Worm (Caenorhabditis elegans) whole organism, L1 larva: ENCODE measurements around the gene mul-1.

Experiments used
- ces-1 ChIP-seq: fragments of 150-350 bp; optimal IDR thresholded peaks from 2 replicates; lab custom pipeline; 2014; ENCODE audit warnings: missing biosample characterization, missing genetic modification reagents, missing genetic modification characterization
- fkh-8 ChIP-seq: sonication (generic microtip); optimal IDR thresholded peaks from 2 replicates; lab custom pipeline; 2016; ENCODE audit warnings: mild to moderate bottlenecking, missing genetic modification characterization, missing compliant biosample characterization
- mef-2 ChIP-seq: fragments of 150-350 bp; optimal IDR thresholded peaks from 2 replicates; lab custom pipeline; 2014; ENCODE audit warnings: missing biosample characterization, missing genetic modification characterization
- nhr-90 ChIP-seq: sonication (generic microtip); optimal IDR thresholded peaks from 2 replicates; lab custom pipeline; 2016; ENCODE audit warnings: mild to moderate bottlenecking, missing genetic modification characterization, missing compliant biosample characterization; ENCODE audit not compliant: poor library complexity
- rnt-1 ChIP-seq: sonication (generic microtip); optimal IDR thresholded peaks from 2 replicates; lab custom pipeline; 2016; ENCODE audit warnings: mild to moderate bottlenecking, missing genetic modification characterization, moderate library complexity, missing compliant biosample characterization
- sox-4 ChIP-seq: sonication (generic microtip); optimal IDR thresholded peaks from 2 replicates; lab custom pipeline; 2016; ENCODE audit warnings: missing genetic modification characterization, missing compliant biosample characterization

DNA sequence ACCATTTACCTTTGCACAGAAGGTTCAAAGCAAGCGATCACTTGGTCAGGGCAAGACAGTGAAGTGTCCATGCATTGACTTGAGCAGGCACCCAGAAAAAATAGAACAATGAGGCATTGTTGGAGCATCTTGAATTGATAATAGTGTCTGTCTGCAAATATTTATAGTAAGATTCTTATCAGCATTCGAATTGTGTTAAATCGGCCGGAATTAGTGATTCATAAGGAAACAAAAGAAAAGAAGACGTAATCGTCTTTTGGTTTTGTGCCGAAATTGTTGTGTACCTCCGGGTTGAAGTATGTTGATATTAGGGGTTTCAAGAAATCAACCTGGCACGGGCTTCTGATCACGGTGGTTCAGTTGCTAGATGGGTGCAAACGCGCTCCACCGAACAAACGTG is 2.7 kb downstream of the mul-1 start, which contains the start of gene F49F1.5:
- TF ChIP-seq nhr-90 (tag; lab: Kevin White, UChicago) (no peak), ces-1 (no peak), sox-4 (no peak), fkh-8 (tag; lab: Kevin White, UChicago) (no peak), rnt-1 (tag; lab: Kevin White, UChicago) (no peak), mef-2 (no peak)
